Worm (Caenorhabditis elegans): Measurements from ENCODE around the gene F46C8.8.

F46C8.8 gene

ce11 chrX:7562625-7563024 is 8.4 kb upstream of the F46C8.8 start, which contains the start of gene sto-1:
sto-1 (plus strand) TSS chrX:7562824.
- TF ChIP-seq lin-11 (tag; optimal IDR thresholded peaks at IDR 0.05): no peak
- no peak for TF ChIP-seq nhr-10 (tag; optimal IDR thresholded peaks at IDR 0.05)
- no peak for TF ChIP-seq mbf-1 (tag; optimal IDR thresholded peaks at IDR 0.05)
- TF ChIP-seq dmd-4 (tag; optimal IDR thresholded peaks at IDR 0.05): no peak
- no peak for TF ChIP-seq nhr-77 (tag; optimal IDR thresholded peaks at IDR 0.05)
- no peak for TF ChIP-seq peb-1 (tag; optimal IDR thresholded peaks at IDR 0.05)
- no peak for TF ChIP-seq unc-39 (tag; optimal IDR thresholded peaks at IDR 0.05)
- TF ChIP-seq unc-55 (GFP tag; optimal IDR thresholded peaks at IDR 0.05): no peak
- TF ChIP-seq lsy-2 (tag; optimal IDR thresholded peaks at IDR 0.05): no peak
- no peak for TF ChIP-seq ama-1 (optimal IDR thresholded peaks at IDR 0.05)
- no peak for TF ChIP-seq ztf-1 (GFP tag; conservative IDR thresholded peaks at IDR 0.05)
- no peak for TF ChIP-seq fos-1 (tag; optimal IDR thresholded peaks at IDR 0.05)
- no peak for TF ChIP-seq unc-62 (GFP tag; optimal IDR thresholded peaks at IDR 0.05)
- TF ChIP-seq nhr-11 (tag; optimal IDR thresholded peaks at IDR 0.05): no peak
- no peak for TF ChIP-seq F13H6.1 (tag; optimal IDR thresholded peaks at IDR 0.05)
- no peak for TF ChIP-seq sma-3 (GFP tag; optimal IDR thresholded peaks at IDR 0.05)
- no peak for TF ChIP-seq nhr-12 (tag; optimal IDR thresholded peaks at IDR 0.05)
- TF ChIP-seq sem-4 (tag; optimal IDR thresholded peaks at IDR 0.05): no peak
- no peak for TF ChIP-seq elt-3 (tag; optimal IDR thresholded peaks at IDR 0.05)
- TF ChIP-seq mab-5 (tag; optimal IDR thresholded peaks at IDR 0.05): no peak

ce11 chrX:7561972-7562371 is 7.7 kb upstream of the F46C8.8 start:
- TF ChIP-seq dmd-4 (tag; optimal IDR thresholded peaks at IDR 0.05): no peak
- no peak for TF ChIP-seq nhr-12 (tag; optimal IDR thresholded peaks at IDR 0.05)
- TF ChIP-seq ceh-82 (tag; optimal IDR thresholded peaks at IDR 0.05): no peak
- no peak for TF ChIP-seq blmp-1 (tag; optimal IDR thresholded peaks at IDR 0.05; ENCODE audit: insufficient read depth)
- no peak for TF ChIP-seq skn-1 (tag; optimal IDR thresholded peaks at IDR 0.05)
- TF ChIP-seq egl-27 (tag; optimal IDR thresholded peaks at IDR 0.05): no peak
- TF ChIP-seq lin-13 (GFP tag; optimal IDR thresholded peaks at IDR 0.05): no peak

ce11 chrX:7558928-7559455 is 4.8 kb upstream of the F46C8.8 start, which contains the start of the genes PDB1.1 and F08C6.5:
PDB1.1 (minus strand) TSS chrX:7559085.
F08C6.5 (plus strand) TSS chrX:7559405.
- TF ChIP-seq ceh-82 (tag; optimal IDR thresholded peaks at IDR 0.05) (no peak), fos-1 (tag; optimal IDR thresholded peaks at IDR 0.05) (peak; percentile 72), mbf-1 (tag; optimal IDR thresholded peaks at IDR 0.05) (no peak), C34F6.9 (tag; optimal IDR thresholded peaks at IDR 0.05) (no peak), sma-3 (GFP tag; optimal IDR thresholded peaks at IDR 0.05) (no peak), mdl-1 (tag; optimal IDR thresholded peaks at IDR 0.05) (no peak), unc-55 (GFP tag; optimal IDR thresholded peaks at IDR 0.05) (no peak), ztf-11 (tag; optimal IDR thresholded peaks at IDR 0.05) (no peak), crh-2 (tag; optimal IDR thresholded peaks at IDR 0.05) (peak; percentile 11), nhr-12 (tag; optimal IDR thresholded peaks at IDR 0.05) (no peak), elt-3 (tag; optimal IDR thresholded peaks at IDR 0.05) (no peak), sem-4 (tag; optimal IDR thresholded peaks at IDR 0.05) (no peak), nhr-129 (tag; optimal IDR thresholded peaks at IDR 0.05) (no peak)

ce11 chrX:7553331-7553730 is 895 bp downstream of the F46C8.8 start:
- peak; percentile 77 for TF ChIP-seq blmp-1 (tag; optimal IDR thresholded peaks at IDR 0.05; ENCODE audit: insufficient read depth)
- TF ChIP-seq ztf-11 (tag; optimal IDR thresholded peaks at IDR 0.05): no peak

- no peak for TF ChIP-seq dmd-4 (tag; optimal IDR thresholded peaks at IDR 0.05)
- no peak for TF ChIP-seq lin-13 (GFP tag; optimal IDR thresholded peaks at IDR 0.05)
- TF ChIP-seq ama-1 (optimal IDR thresholded peaks at IDR 0.05): no peak
- no peak for TF ChIP-seq alr-1 (tag; optimal IDR thresholded peaks at IDR 0.05)
- no peak for TF ChIP-seq C34F6.9 (tag; optimal IDR thresholded peaks at IDR 0.05)
- no peak for TF ChIP-seq R02D3.7 (tag; optimal IDR thresholded peaks at IDR 0.05)
- no peak for TF ChIP-seq ztf-1 (GFP tag; conservative IDR thresholded peaks at IDR 0.05)
- TF ChIP-seq unc-62 (GFP tag; optimal IDR thresholded peaks at IDR 0.05): no peak
- TF ChIP-seq crh-2 (tag; optimal IDR thresholded peaks at IDR 0.05): no peak
- no peak for TF ChIP-seq lin-11 (tag; optimal IDR thresholded peaks at IDR 0.05)
- no peak for TF ChIP-seq nhr-23 (tag; optimal IDR thresholded peaks at IDR 0.05)
Measured at ce11 chrX:7550452-7550851, 3.8 kb downstream of the F46C8.8 start.

Data from whole organism, L2 larva.